Worm (Caenorhabditis elegans): ENCODE results near the gene nlp-80.

Gene nlp-80

ce11 chrV:11048678-11049077 lies 16.7 kb downstream of the nlp-80 start, which contains the start of gene srh-74:
Gene srh-74, minus strand, starts transcription at chrV:11048778.
- TF ChIP-seq nhr-25 (tag; optimal IDR thresholded peaks at IDR 0.05) (no peak), sem-4 (tag; optimal IDR thresholded peaks at IDR 0.05) (no peak), ztf-4 (tag; optimal IDR thresholded peaks at IDR 0.05) (no peak), nhr-129 (tag; optimal IDR thresholded peaks at IDR 0.05) (no peak), ceh-16 (tag; optimal IDR thresholded peaks at IDR 0.05) (no peak), nhr-10 (tag; optimal IDR thresholded peaks at IDR 0.05) (no peak), zag-1 (tag; optimal IDR thresholded peaks at IDR 0.05) (no peak), unc-62 (GFP tag; optimal IDR thresholded peaks at IDR 0.05) (no peak), lin-39 (tag; optimal IDR thresholded peaks at IDR 0.05) (no peak), lsy-2 (tag; optimal IDR thresholded peaks at IDR 0.05) (no peak), gmeb-1 (tag; optimal IDR thresholded peaks at IDR 0.05) (no peak), unc-55 (GFP tag; optimal IDR thresholded peaks at IDR 0.05) (no peak), lin-11 (tag; optimal IDR thresholded peaks at IDR 0.05) (no peak), aly-2 (tag; optimal IDR thresholded peaks at IDR 0.05) (no peak), nhr-23 (tag; optimal IDR thresholded peaks at IDR 0.05) (no peak)

ce11 chrV:11046730-11047129 lies 18.7 kb downstream of the nlp-80 start, which contains the start of gene dhs-18:
Gene dhs-18, minus strand, starts transcription at chrV:11046833.
- TF ChIP-seq nhr-23 (tag; optimal IDR thresholded peaks at IDR 0.05) (no peak), skn-1 (tag; optimal IDR thresholded peaks at IDR 0.05) (no peak), ceh-82 (tag; optimal IDR thresholded peaks at IDR 0.05) (no peak), unc-39 (tag; optimal IDR thresholded peaks at IDR 0.05) (no peak), nhr-12 (tag; optimal IDR thresholded peaks at IDR 0.05) (no peak), sma-9 (GFP tag; optimal IDR thresholded peaks at IDR 0.05) (peak; percentile 30), sma-9 (tag; optimal IDR thresholded peaks at IDR 0.05) (no peak), nhr-25 (tag; optimal IDR thresholded peaks at IDR 0.05) (no peak), crh-2 (tag; optimal IDR thresholded peaks at IDR 0.05) (peak; percentile 26)

- TF ChIP-seq nhr-25 (tag; optimal IDR thresholded peaks at IDR 0.05) (no peak), lsy-2 (tag; optimal IDR thresholded peaks at IDR 0.05) (no peak), mdl-1 (tag; optimal IDR thresholded peaks at IDR 0.05) (no peak), C34F6.9 (tag; optimal IDR thresholded peaks at IDR 0.05) (no peak), mab-5 (tag; optimal IDR thresholded peaks at IDR 0.05) (no peak), blmp-1 (tag; optimal IDR thresholded peaks at IDR 0.05; ENCODE audit: insufficient read depth) (no peak), nhr-11 (tag; optimal IDR thresholded peaks at IDR 0.05) (no peak), ceh-16 (tag; optimal IDR thresholded peaks at IDR 0.05) (no peak), R02D3.7 (tag; optimal IDR thresholded peaks at IDR 0.05) (no peak), lin-39 (tag; optimal IDR thresholded peaks at IDR 0.05) (no peak)
Measured at ce11 chrV:11043767-11044166, 21.6 kb downstream of the nlp-80 start, which contains the start of gene C45B11.6. Gene C45B11.6, plus strand, starts transcription at chrV:11044067.

- no peak for TF ChIP-seq sma-9 (GFP tag; optimal IDR thresholded peaks at IDR 0.05)
- TF ChIP-seq sma-9 (tag; optimal IDR thresholded peaks at IDR 0.05): no peak
- no peak for TF ChIP-seq F13H6.1 (tag; optimal IDR thresholded peaks at IDR 0.05)
- no peak for TF ChIP-seq ZK546.5 (tag; optimal IDR thresholded peaks at IDR 0.05)
- no peak for TF ChIP-seq lin-11 (tag; optimal IDR thresholded peaks at IDR 0.05)
- TF ChIP-seq R02D3.7 (tag; optimal IDR thresholded peaks at IDR 0.05): no peak
- peak; percentile 52 for TF ChIP-seq nhr-129 (tag; optimal IDR thresholded peaks at IDR 0.05)
- no peak for TF ChIP-seq mdl-1 (tag; optimal IDR thresholded peaks at IDR 0.05)
- no peak for TF ChIP-seq nhr-237 (tag; optimal IDR thresholded peaks at IDR 0.05)
- peak; percentile 37 for TF ChIP-seq fos-1 (tag; optimal IDR thresholded peaks at IDR 0.05)
Measured at ce11 chrV:11042538-11042937, 22.9 kb downstream of the nlp-80 start, which contains the start of gene C45B11.2. Gene C45B11.2, plus strand, starts transcription at chrV:11042710.

ce11 chrV:11041499-11041898 lies 23.9 kb downstream of the nlp-80 start, which contains the start of gene C45B11.5:
Gene C45B11.5, plus strand, starts transcription at chrV:11041799.
- no peak for TF ChIP-seq nhr-11 (tag; optimal IDR thresholded peaks at IDR 0.05)
- TF ChIP-seq sem-4 (tag; optimal IDR thresholded peaks at IDR 0.05): no peak
- no peak for TF ChIP-seq dmd-4 (tag; optimal IDR thresholded peaks at IDR 0.05)
- no peak for TF ChIP-seq ceh-16 (tag; optimal IDR thresholded peaks at IDR 0.05)
- no peak for TF ChIP-seq nhr-12 (tag; optimal IDR thresholded peaks at IDR 0.05)
- no peak for TF ChIP-seq alr-1 (tag; optimal IDR thresholded peaks at IDR 0.05)

All from whole organism, L2 larva.